Worm (Caenorhabditis elegans) whole organism, young adult: Measurements from ENCODE around the gene C45B2.1.

Experiments
- B0019.2 ChIP-seq: fragments of 200-800 bp; sonication (Bioruptor generic); conservative IDR thresholded peaks from 2 replicates; pipeline ENCODE4 v1.3.6; 2022; ENCODE audit warnings: missing genetic modification reagents, missing genetic modification characterization, missing compliant biosample characterization
- hlh-12 ChIP-seq: sonication (generic microtip); optimal IDR thresholded peaks from 2 replicates; lab custom pipeline; 2016; ENCODE audit warnings: missing genetic modification characterization, missing compliant biosample characterization
- snpc-4 ChIP-seq, 5 experiments: fragments of 150-350 bp in 1 of 5; sonication (generic microtip) in 4 of 5; optimal IDR thresholded peaks; 2 replicates each; lab custom pipeline; 2014 to 2018; ENCODE audit warnings: missing genetic modification characterization in 5 of 5, missing biosample characterization in 3 of 5, antibody characterized with exemption in 2 of 5, mild to moderate bottlenecking in 2 of 5, missing compliant biosample characterization in 2 of 5, missing genotype in 2 of 5, moderate library complexity in 2 of 5, missing genetic modification reagents in 1 of 5
- zfh-2 ChIP-seq: fragments of 200-800 bp; sonication (Bioruptor generic); conservative IDR thresholded peaks from 2 replicates; pipeline ENCODE4 v1.3.6; 2022; ENCODE audit warnings: missing genetic modification reagents, missing genetic modification characterization, missing compliant biosample characterization

ce11 chrX:6109288-6109770 lies 23.4 kb downstream of the C45B2.1 start, which contains the start of gene kynu-1:
- no peak for TF ChIP-seq snpc-4 (GFP tag; optimal IDR thresholded peaks at IDR 0.05; lab: Kevin White, UChicago)
- TF ChIP-seq snpc-4 (tag; optimal IDR thresholded peaks at IDR 0.05; lab: Kevin White, UChicago), result no peak
- TF ChIP-seq hlh-12, result no peak
- no peak for TF ChIP-seq B0019.2
- TF ChIP-seq zfh-2 (GFP tag; lab: Robert Waterston, UW), result no peak
